Worm (Caenorhabditis elegans) whole organism, L1 larva: ENCODE results near the gene srw-55.

Experiments
- F16B12.6 ChIP-seq: fragments of 150-350 bp; optimal IDR thresholded peaks from 2 replicates; lab custom pipeline; 2014; ENCODE audit warnings: missing biosample characterization, missing genetic modification characterization
- Y116A8C.19 ChIP-seq: sonication (generic microtip); optimal IDR thresholded peaks from 2 replicates; lab custom pipeline; 2016; ENCODE audit warnings: missing compliant biosample characterization, missing genetic modification characterization, borderline replicate concordance
- aly-2 ChIP-seq: fragments of 150-350 bp; optimal IDR thresholded peaks from 2 replicates; lab custom pipeline; 2014; ENCODE audit warnings: missing biosample characterization, missing genetic modification characterization
- blmp-1 ChIP-seq: fragments of 150-350 bp; optimal IDR thresholded peaks from 2 replicates; lab custom pipeline; 2014; ENCODE audit warnings: missing biosample characterization, missing genetic modification characterization
- ces-1 ChIP-seq: fragments of 150-350 bp; optimal IDR thresholded peaks from 2 replicates; lab custom pipeline; 2014; ENCODE audit warnings: missing biosample characterization, missing genetic modification reagents, missing genetic modification characterization
- elt-2 ChIP-seq: sonication (generic microtip); optimal IDR thresholded peaks from 2 replicates; lab custom pipeline; 2016; ENCODE audit warnings: missing genetic modification characterization, mild to moderate bottlenecking, inconsistent platforms, missing compliant biosample characterization, missing genetic modification reagents
- ets-5 ChIP-seq: fragments of 200-800 bp; sonication (Bioruptor generic); IDR thresholded peaks from 2 replicates; pipeline ENCODE4 v1.3.6; 2022; ENCODE audit warnings: missing genetic modification characterization, missing compliant biosample characterization
- fkh-8 ChIP-seq: sonication (generic microtip); optimal IDR thresholded peaks from 2 replicates; lab custom pipeline; 2016; ENCODE audit warnings: mild to moderate bottlenecking, missing genetic modification characterization, missing compliant biosample characterization
- hpl-2 ChIP-seq: fragments of 150-350 bp; optimal IDR thresholded peaks from 2 replicates; lab custom pipeline; 2014; ENCODE audit warnings: missing biosample characterization, missing genetic modification reagents, missing genetic modification characterization
- jun-1 ChIP-seq: fragments of 150-350 bp; optimal IDR thresholded peaks from 2 replicates; lab custom pipeline; 2014; ENCODE audit warnings: missing biosample characterization, missing genetic modification reagents, missing genetic modification characterization
- lin-14 ChIP-seq: fragments of 200-800 bp; sonication (Bioruptor generic); optimal IDR thresholded peaks from 2 replicates; lab custom pipeline; 2018; ENCODE audit warnings: mild to moderate bottlenecking, missing genetic modification characterization, moderate library complexity, missing compliant biosample characterization
- lin-35 ChIP-seq, 2 experiments: fragments of 150-350 bp; optimal IDR thresholded peaks; 2 replicates each; lab custom pipeline; 2014; ENCODE audit warnings: missing biosample characterization in 2 of 2, missing genetic modification characterization in 2 of 2, missing genetic modification reagents in 2 of 2
- lir-3 ChIP-seq: sonication (generic microtip); optimal IDR thresholded peaks from 2 replicates; lab custom pipeline; 2016; ENCODE audit warnings: mild to moderate bottlenecking, missing genetic modification characterization, moderate library complexity, missing compliant biosample characterization; ENCODE audit not compliant: poor library complexity
- nhr-19 ChIP-seq: fragments of 200-800 bp; sonication (Bioruptor generic); conservative IDR thresholded peaks from 2 replicates; pipeline ENCODE4 v1.3.6; 2022; ENCODE audit warnings: missing genetic modification characterization, missing compliant biosample characterization
- nhr-77 ChIP-seq: fragments of 150-350 bp; optimal IDR thresholded peaks from 2 replicates; lab custom pipeline; 2014; ENCODE audit warnings: missing biosample characterization, missing genetic modification characterization
- rnt-1 ChIP-seq: sonication (generic microtip); optimal IDR thresholded peaks from 2 replicates; lab custom pipeline; 2016; ENCODE audit warnings: mild to moderate bottlenecking, missing genetic modification characterization, moderate library complexity, missing compliant biosample characterization
- snpc-4 ChIP-seq: fragments of 150-350 bp; optimal IDR thresholded peaks from 2 replicates; lab custom pipeline; 2014; ENCODE audit warnings: missing biosample characterization, missing genetic modification characterization
- swsn-7 ChIP-seq: sonication (generic microtip); optimal IDR thresholded peaks from 2 replicates; lab custom pipeline; 2016; ENCODE audit warnings: missing genetic modification characterization, missing compliant biosample characterization
- unc-86 ChIP-seq: sonication (generic microtip); optimal IDR thresholded peaks from 2 replicates; lab custom pipeline; 2016; ENCODE audit warnings: missing genetic modification characterization, missing compliant biosample characterization
- unc-98 ChIP-seq: fragments of 200-800 bp; sonication (Bioruptor generic); IDR thresholded peaks from 2 replicates; pipeline ENCODE4 v1.3.6; 2022; ENCODE audit warnings: missing genetic modification characterization, missing compliant biosample characterization
- xbp-1 ChIP-seq: sonication (generic microtip); optimal IDR thresholded peaks from 2 replicates; lab custom pipeline; 2016; ENCODE audit warnings: missing genetic modification characterization, missing compliant biosample characterization

Gene srw-55

DNA sequence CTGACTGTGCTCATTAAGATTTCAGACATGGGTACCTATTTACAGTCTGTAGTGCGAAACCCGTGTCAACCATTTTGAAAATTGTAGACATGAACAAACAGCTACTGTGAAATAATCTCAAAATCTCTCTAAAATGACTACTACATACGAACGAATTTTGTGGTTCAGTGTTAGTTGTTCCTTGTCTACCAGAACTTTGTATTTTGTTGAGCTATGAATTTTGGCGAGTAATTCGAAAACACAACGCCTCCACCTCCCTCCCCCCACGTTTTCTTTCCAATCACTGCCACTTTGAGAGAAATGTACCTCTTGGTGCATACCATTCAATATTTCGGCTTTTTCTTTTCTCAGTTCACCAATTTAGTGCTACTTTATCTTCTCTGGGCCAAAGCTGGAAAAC is 47.5 kb downstream of the srw-55 start, which contains the start of gene T06C12.11:
Gene T06C12.11, plus strand, starts transcription at position 301 of the 400 bp plus-strand sequence.
- TF ChIP-seq jun-1 (tag; lab: Kevin White, UChicago) (no peak), Y116A8C.19 (tag; lab: Kevin White, UChicago) (no peak), aly-2 (no peak)

- no peak for TF ChIP-seq nhr-19 (GFP tag; lab: Robert Waterston, UW)
- TF ChIP-seq nhr-77 (tag; lab: Kevin White, UChicago) = no peak
- no peak for TF ChIP-seq unc-86 (tag; lab: Kevin White, UChicago)
- no peak for TF ChIP-seq Y116A8C.19 (tag; lab: Kevin White, UChicago)
- no peak for TF ChIP-seq unc-98
- no peak for TF ChIP-seq xbp-1 (tag; lab: Kevin White, UChicago)
- no peak for TF ChIP-seq ces-1 (GFP tag; lab: Kevin White, UChicago)
- no peak for TF ChIP-seq hpl-2 (GFP tag; lab: Kevin White, UChicago)
- no peak for TF ChIP-seq F16B12.6 (tag; lab: Kevin White, UChicago)
- TF ChIP-seq ets-5 = no peak
- TF ChIP-seq rnt-1 (tag; lab: Kevin White, UChicago) = no peak
- no peak for TF ChIP-seq snpc-4 (tag; lab: Kevin White, UChicago)
- TF ChIP-seq blmp-1 (tag; lab: Kevin White, UChicago) = no peak
Observed at ce11 chrV:15891761-15892160, 48.4 kb downstream of the srw-55 start, which contains the start of gene T06C12.12. Gene T06C12.12 (plus strand): TSS chrV:15892061.

- peak in 1 of 2 experiments; percentile 27 for TF ChIP-seq lin-35 (GFP tag; optimal IDR thresholded peaks at IDR 0.05; lab: Kevin White, UChicago)
- TF ChIP-seq elt-2 (tag; lab: Kevin White, UChicago) = peak; percentile 57
- peak; percentile 23 for TF ChIP-seq lin-14 (GFP tag; lab: Kevin White, UChicago)
- no peak for TF ChIP-seq swsn-7 (tag; lab: Kevin White, UChicago)
- no peak for TF ChIP-seq lir-3 (tag; lab: Kevin White, UChicago)
- TF ChIP-seq fkh-8 = peak; percentile 10
Observed at ce11 chrV:15891279-15891678, 48.9 kb downstream of the srw-55 start.

DNA sequence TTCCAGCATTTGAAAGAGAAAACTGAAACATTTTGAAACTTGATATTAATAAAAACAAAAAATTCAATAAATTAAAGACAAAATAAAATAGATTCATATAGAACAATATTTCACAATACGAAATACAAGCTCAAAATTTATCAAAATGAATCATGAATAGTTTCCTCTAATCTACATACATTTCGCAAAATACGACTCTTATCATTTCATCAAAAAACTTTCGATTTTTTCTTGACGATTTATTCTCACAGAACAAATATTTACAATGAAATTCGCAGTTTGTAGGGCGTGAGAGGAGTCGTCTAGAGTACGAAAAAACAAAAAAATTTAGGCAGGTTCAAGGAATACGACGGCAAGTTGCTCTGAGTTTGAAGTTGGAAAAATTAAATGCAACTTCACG is 50.0 kb downstream of the srw-55 start:
- TF ChIP-seq lin-14 (GFP tag; lab: Kevin White, UChicago) = no peak
- peak; percentile 57 for TF ChIP-seq elt-2 (tag; lab: Kevin White, UChicago)
